Fruit fly (Drosophila melanogaster) whole organism, embryonic: Measurements from ENCODE around the gene CG2182.
A peak's percentile ranks its signal among the peaks of the same experiment; 100 is the strongest.

ENCODE experiments used
- ATbp ChIP-seq: fragments of 200-800 bp; sonication (Bioruptor generic); optimal IDR thresholded peaks from 2 replicates; lab custom pipeline; 2017; ENCODE audit warnings: missing biosample characterization, mild to moderate bottlenecking, missing genetic modification characterization, missing genetic modification reagents
- Bgb ChIP-seq: fragments of 200-800 bp; sonication (Bioruptor generic); IDR thresholded peaks from 2 replicates; pipeline ENCODE4 v1.3.6; 2022; ENCODE audit warnings: missing biosample characterization, missing genetic modification characterization; ENCODE audit not compliant: partially characterized antibody
- CG10979 ChIP-seq: fragments of 200-800 bp; sonication (Bioruptor generic); optimal IDR thresholded peaks from 2 replicates; lab custom pipeline; 2018; ENCODE audit warnings: missing biosample characterization, mild to moderate bottlenecking, missing genetic modification characterization, moderate library complexity
- CG12071 ChIP-seq: fragments of 200-800 bp; sonication (Bioruptor generic); optimal IDR thresholded peaks from 3 replicates; lab custom pipeline; 2018; ENCODE audit warnings: missing biosample characterization, mild to moderate bottlenecking, missing genetic modification characterization
- CG13894 ChIP-seq: fragments of 200-800 bp; sonication (Bioruptor generic); optimal IDR thresholded peaks from 3 replicates; lab custom pipeline; 2018; ENCODE audit warnings: missing biosample characterization, mild to moderate bottlenecking, missing genetic modification characterization, moderate library complexity
- CG14965 ChIP-seq: fragments of 200-800 bp; sonication (Bioruptor generic); optimal IDR thresholded peaks from 2 replicates; lab custom pipeline; 2016; ENCODE audit warnings: missing biosample characterization, missing genetic modification characterization, borderline replicate concordance
- CG15514 ChIP-seq: fragments of 200-800 bp; sonication (Bioruptor generic); optimal IDR thresholded peaks from 3 replicates; lab custom pipeline; 2017; ENCODE audit warnings: missing biosample characterization, missing genetic modification characterization, mild to moderate bottlenecking, moderate library complexity, missing genetic modification reagents
- CG15696 ChIP-seq: fragments of 200-800 bp; sonication (Bioruptor generic); optimal IDR thresholded peaks from 2 replicates; lab custom pipeline; 2019; ENCODE audit warnings: missing biosample characterization, mild to moderate bottlenecking, missing genetic modification characterization, moderate library complexity
- CG2199 ChIP-seq: fragments of 200-800 bp; sonication (Bioruptor generic); IDR thresholded peaks from 3 replicates; pipeline ENCODE4 v1.3.6; 2022; ENCODE audit warnings: missing biosample characterization, missing genetic modification characterization
- CG2678 ChIP-seq: fragments of 200-800 bp; sonication (Bioruptor generic); optimal IDR thresholded peaks from 3 replicates; lab custom pipeline; 2019; ENCODE audit warnings: missing biosample characterization, mild to moderate bottlenecking, missing genetic modification characterization, moderate library complexity
- CG2889 ChIP-seq: fragments of 200-800 bp; sonication (Bioruptor generic); IDR thresholded peaks from 3 replicates; pipeline ENCODE4 v1.3.6; 2022; ENCODE audit warnings: missing biosample characterization, missing genetic modification characterization
- CG32772 ChIP-seq: fragments of 200-800 bp; sonication (Bioruptor generic); IDR thresholded peaks from 2 replicates; pipeline ENCODE4 v1.3.6; 2022; ENCODE audit warnings: missing biosample characterization, missing genetic modification characterization
- CG3726 ChIP-seq: fragments of 200-800 bp; sonication (Bioruptor generic); IDR thresholded peaks from 3 replicates; pipeline ENCODE4, ENCODE4 v1.3.6; 2022; ENCODE audit warnings: missing biosample characterization, missing genetic modification characterization
- CG6254 ChIP-seq: fragments of 200-800 bp; sonication (Bioruptor generic); optimal IDR thresholded peaks from 3 replicates; lab custom pipeline; 2017; ENCODE audit warnings: mild to moderate bottlenecking, missing biosample characterization, missing genetic modification reagents, missing genetic modification characterization
- CG6654 ChIP-seq: fragments of 200-800 bp; sonication (Bioruptor generic); optimal IDR thresholded peaks from 2 replicates; lab custom pipeline; 2017; ENCODE audit warnings: missing biosample characterization, mild to moderate bottlenecking, missing genetic modification characterization
- CG6854 ChIP-seq: fragments of 200-800 bp; sonication (Bioruptor generic); optimal IDR thresholded peaks from 3 replicates; lab custom pipeline; 2017; ENCODE audit warnings: missing biosample characterization, mild to moderate bottlenecking, missing genetic modification characterization
- CG8290 ChIP-seq, 3 experiments: fragments of 200-800 bp; sonication (Bioruptor generic); optimal IDR thresholded peaks; 2 replicates each; lab custom pipeline; 2016 to 2019; ENCODE audit warnings: missing biosample characterization in 3 of 3, missing genetic modification characterization in 3 of 3, mild to moderate bottlenecking in 2 of 3, moderate library complexity in 1 of 3
- CG9609 ChIP-seq: fragments of 200-800 bp; sonication (Bioruptor generic); optimal IDR thresholded peaks from 3 replicates; lab custom pipeline; 2016; ENCODE audit warnings: missing biosample characterization, missing genetic modification characterization
- CG9797 ChIP-seq: fragments of 200-800 bp; sonication (Bioruptor generic); optimal IDR thresholded peaks from 3 replicates; lab custom pipeline; 2018; ENCODE audit warnings: missing biosample characterization, mild to moderate bottlenecking, missing genetic modification characterization
- Doc2 ChIP-seq: fragments of 200-800 bp; sonication (Bioruptor generic); IDR thresholded peaks from 2 replicates; pipeline ENCODE4 v1.3.6; 2022; ENCODE audit warnings: missing biosample characterization, missing genetic modification characterization
- GATAe ChIP-seq: fragments of 200-800 bp; sonication (Bioruptor generic); conservative IDR thresholded peaks from 2 replicates; pipeline ENCODE4 v1.3.6; 2022; ENCODE audit warnings: missing biosample characterization, missing genetic modification characterization
- Gsc ChIP-seq: fragments of 200-800 bp; sonication (Bioruptor generic); IDR thresholded peaks from 2 replicates; pipeline ENCODE4 v1.3.6; 2022; ENCODE audit warnings: missing biosample characterization, missing genetic modification characterization
- Hr51 ChIP-seq, 2 experiments: fragments of 200-800 bp; sonication (Bioruptor generic); optimal IDR thresholded peaks; 2 replicates in 1 of 2; 3 replicates in 1 of 2; lab custom pipeline; 2016 to 2018; ENCODE audit warnings: missing biosample characterization in 2 of 2, missing genetic modification characterization in 2 of 2, mild to moderate bottlenecking in 1 of 2, moderate library complexity in 1 of 2
- Jarid2 ChIP-seq: fragments of 200-800 bp; sonication (Bioruptor generic); optimal IDR thresholded peaks from 3 replicates; lab custom pipeline; 2017; ENCODE audit warnings: mild to moderate bottlenecking, missing biosample characterization, missing genetic modification reagents, missing genetic modification characterization
- Kr ChIP-seq: fragments of 200-800 bp; sonication (Bioruptor generic); optimal IDR thresholded peaks from 2 replicates; lab custom pipeline; 2017; ENCODE audit warnings: missing biosample characterization, mild to moderate bottlenecking, missing genetic modification characterization
- NK7.1 ChIP-seq: fragments of 200-800 bp; sonication (Bioruptor generic); optimal IDR thresholded peaks from 3 replicates; lab custom pipeline; 2016; ENCODE audit warnings: missing biosample characterization, missing genetic modification characterization
- Tbp ChIP-seq: fragments of >200 bp; optimal IDR thresholded peaks from 2 replicates; lab custom pipeline; 2018; ENCODE audit warnings: missing biosample characterization, missing genetic modification characterization
- ap ChIP-seq: fragments of 200-800 bp; sonication (Bioruptor generic); IDR thresholded peaks from 2 replicates; pipeline ENCODE4 v1.3.6; 2022; ENCODE audit warnings: missing biosample characterization, missing genetic modification characterization
- br ChIP-seq: fragments of >200 bp; optimal IDR thresholded peaks from 2 replicates; lab custom pipeline; 2017
- bsh ChIP-seq, 2 experiments: fragments of 200-800 bp; sonication (Bioruptor generic); optimal IDR thresholded peaks; 2 replicates each; lab custom pipeline; 2017 to 2018; ENCODE audit warnings: mild to moderate bottlenecking in 2 of 2, missing biosample characterization in 2 of 2, missing genetic modification characterization in 2 of 2, moderate library complexity in 1 of 2
- chif ChIP-seq, 2 experiments: fragments of 200-800 bp; sonication (Bioruptor generic); optimal IDR thresholded peaks; 3 replicates each; lab custom pipeline; 2016; ENCODE audit warnings: missing biosample characterization in 2 of 2, missing genetic modification characterization in 2 of 2
- ci ChIP-seq: fragments of 200-800 bp; sonication (Bioruptor generic); IDR thresholded peaks from 3 replicates; pipeline ENCODE4 v1.3.6; 2022; ENCODE audit warnings: missing biosample characterization, missing genetic modification characterization
- crc ChIP-seq: fragments of 200-800 bp; sonication (Bioruptor generic); optimal IDR thresholded peaks from 2 replicates; lab custom pipeline; 2016; ENCODE audit warnings: missing biosample characterization, missing genetic modification characterization
- dmrt11E ChIP-seq: fragments of 200-800 bp; sonication (Bioruptor generic); optimal IDR thresholded peaks from 3 replicates; lab custom pipeline; 2018; ENCODE audit warnings: missing biosample characterization, mild to moderate bottlenecking, missing genetic modification characterization, moderate library complexity
- gcm2 ChIP-seq: fragments of 200-800 bp; sonication (Bioruptor generic); optimal IDR thresholded peaks from 2 replicates; lab custom pipeline; 2016; ENCODE audit warnings: missing biosample characterization, missing genetic modification characterization
- gem ChIP-seq: fragments of 200-800 bp; sonication (Bioruptor generic); optimal IDR thresholded peaks from 2 replicates; lab custom pipeline; 2019; ENCODE audit warnings: missing biosample characterization, mild to moderate bottlenecking, missing genetic modification characterization, moderate library complexity
- jigr1 ChIP-seq: fragments of 200-800 bp; sonication (Bioruptor generic); IDR thresholded peaks from 3 replicates; pipeline ENCODE4 v1.3.6; 2022; ENCODE audit warnings: missing biosample characterization, missing genetic modification characterization
- kah ChIP-seq: fragments of 200-800 bp; sonication (Bioruptor generic); optimal IDR thresholded peaks from 2 replicates; lab custom pipeline; 2018; ENCODE audit warnings: missing biosample characterization, mild to moderate bottlenecking, missing genetic modification characterization
- mam ChIP-seq: fragments of 200-800 bp; sonication (Bioruptor generic); optimal IDR thresholded peaks from 3 replicates; lab custom pipeline; 2016; ENCODE audit warnings: missing biosample characterization, missing genetic modification characterization
- nmo ChIP-seq: fragments of 200-800 bp; sonication (Bioruptor generic); optimal IDR thresholded peaks from 2 replicates; lab custom pipeline; 2018; ENCODE audit warnings: missing biosample characterization, mild to moderate bottlenecking, missing genetic modification characterization, moderate library complexity
- p53 ChIP-seq: fragments of 200-800 bp; sonication (Bioruptor generic); optimal IDR thresholded peaks from 2 replicates; lab custom pipeline; 2016; ENCODE audit warnings: missing biosample characterization, missing genetic modification characterization
- schlank ChIP-seq: fragments of 200-800 bp; sonication (Bioruptor generic); optimal IDR thresholded peaks from 2 replicates; lab custom pipeline; 2018; ENCODE audit warnings: missing biosample characterization, mild to moderate bottlenecking, missing genetic modification characterization
- sd ChIP-seq: fragments of 200-800 bp; sonication (Bioruptor generic); optimal IDR thresholded peaks from 3 replicates; lab custom pipeline; 2018; ENCODE audit warnings: missing biosample characterization, mild to moderate bottlenecking, missing genetic modification characterization, moderate library complexity
- sens ChIP-seq: fragments of 200-800 bp; sonication (Bioruptor generic); peaks from one replicate; lab custom pipeline; 2016; ENCODE audit warnings: missing biosample characterization, missing genetic modification characterization
- slp2 ChIP-seq: fragments of 200-800 bp; sonication (Bioruptor generic); optimal IDR thresholded peaks from 2 replicates; lab custom pipeline; 2016; ENCODE audit warnings: missing biosample characterization, missing genetic modification characterization
- so ChIP-seq: fragments of 200-800 bp; sonication (Bioruptor generic); IDR thresholded peaks from 3 replicates; pipeline ENCODE4 v1.3.6; 2022; ENCODE audit warnings: missing biosample characterization, missing genetic modification characterization
- trem ChIP-seq: fragments of 200-800 bp; optimal IDR thresholded peaks from 3 replicates; lab custom pipeline; 2019; ENCODE audit warnings: missing biosample characterization, mild to moderate bottlenecking, missing genetic modification characterization, moderate library complexity
- ttk ChIP-seq: fragments of 200-800 bp; sonication (Bioruptor generic); IDR thresholded peaks from 2 replicates; pipeline ENCODE4 v2.1.2; 2022; ENCODE audit warnings: missing biosample characterization, missing genetic modification characterization
- twi ChIP-seq: fragments of 200-800 bp; optimal IDR thresholded peaks from 2 replicates; lab custom pipeline; 2019; ENCODE audit warnings: missing biosample characterization, mild to moderate bottlenecking, missing genetic modification characterization, moderate library complexity
- wdn ChIP-seq: fragments of 200-800 bp; sonication (Bioruptor generic); IDR thresholded peaks from 2 replicates; pipeline ENCODE4 v1.3.6; 2022; ENCODE audit warnings: missing biosample characterization, missing genetic modification characterization

CG2182 gene

dm6 chr3R:5672658-5673217 is 13.0 kb upstream of the CG2182 start (continued):
- TF ChIP-seq CG15514 (GFP tag; lab: Kevin White, UChicago) (peak; percentile 72), CG3726 (no peak), Jarid2 (GFP tag; lab: Kevin White, UChicago) (peak; percentile 65), gcm2 (no peak), NK7.1 (GFP tag; lab: Kevin White, UChicago) (peak; percentile 71), CG8290 (GFP tag; optimal IDR thresholded peaks at IDR 0.05; lab: Kevin White, UChicago) (peak; percentile 74), CG8290 (tag; optimal IDR thresholded peaks at IDR 0.05; lab: Kevin White, UChicago) (peak; percentile 87 to 92), CG2199 (GFP tag; lab: Robert Waterston, UW) (peak; percentile 74; the same call in 2 of the 3 replicates), p53 (GFP tag; lab: Kevin White, UChicago) (peak; percentile 99), CG15696 (tag; lab: Kevin White, UChicago) (peak; percentile 80), GATAe (GFP tag; lab: Robert Waterston, UW) (no peak), crc (GFP tag; lab: Kevin White, UChicago) (peak; percentile 30), gem (peak; percentile 73), Bgb (GFP tag; lab: Robert Waterston, UW) (peak; percentile 31; the same call in 1 of the 2 replicates), CG13894 (tag; lab: Kevin White, UChicago) (no peak), br (lab: Kevin White, UChicago) (no peak), jigr1 (GFP tag; lab: Robert Waterston, UW) (no peak), mam (peak; percentile 28), bsh (GFP tag; optimal IDR thresholded peaks at IDR 0.05; lab: Kevin White, UChicago) (peak; percentile 55 to 82), Kr (GFP tag; lab: Kevin White, UChicago) (peak; percentile 72), wdn (0 out of 2 replicates have a peak, but pooled peaks have one; percentile 24), CG9797 (GFP tag; lab: Kevin White, UChicago) (peak; percentile 30), CG10979 (tag; lab: Kevin White, UChicago) (peak; percentile 42), CG12071 (GFP tag; lab: Kevin White, UChicago) (peak; percentile 94), CG9609 (GFP tag; lab: Kevin White, UChicago) (no peak), CG2889 (GFP tag; lab: Robert Waterston, UW) (no peak), CG6254 (peak; percentile 66), Hr51 (GFP tag; optimal IDR thresholded peaks at IDR 0.05; lab: Kevin White, UChicago) (peak in 1 of 2 experiments; percentile 56), ap (GFP tag; lab: Robert Waterston, UW) (peak; percentile 9; the same call in 1 of the 2 replicates), ttk (no peak), Gsc (GFP tag; lab: Robert Waterston, UW) (no peak), so (peak; percentile 68; the same call in 1 of the 3 replicates), Tbp (GFP tag; lab: Kevin White, UChicago) (no peak), sens (GFP tag; lab: Kevin White, UChicago) (peak; percentile 95), CG2678 (tag; lab: Kevin White, UChicago) (no peak), schlank (tag; lab: Kevin White, UChicago) (peak; percentile 86), ci (GFP tag; lab: Robert Waterston, UW) (peak; percentile 90), trem (tag; lab: Kevin White, UChicago) (peak; percentile 25), CG14965 (GFP tag; lab: Kevin White, UChicago) (peak; percentile 14), ATbp (peak; percentile 97), CG32772 (GFP tag; lab: Robert Waterston, UW) (no peak), CG6654 (peak; percentile 25), twi (tag; lab: Kevin White, UChicago) (peak; percentile 44), CG6854 (GFP tag; lab: Kevin White, UChicago) (peak; percentile 83), Doc2 (GFP tag; lab: Robert Waterston, UW) (no peak), nmo (GFP tag; lab: Kevin White, UChicago) (no peak), chif (GFP tag; optimal IDR thresholded peaks at IDR 0.05; lab: Kevin White, UChicago) (peak; percentile 28 to 53), slp2 (GFP tag; lab: Kevin White, UChicago) (peak; percentile 22), kah (peak; percentile 86), dmrt11E (tag; lab: Kevin White, UChicago) (peak; percentile 50), sd (tag; lab: Kevin White, UChicago) (no peak)
